Fruit fly (Drosophila melanogaster) whole organism, embryonic: ENCODE measurements around the gene CG9628.

ENCODE experiments used
- Atf3 ChIP-seq: fragments of 200-800 bp; sonication (Bioruptor generic); optimal IDR thresholded peaks from 3 replicates; lab custom pipeline; 2016; ENCODE audit warnings: missing biosample characterization, missing genetic modification characterization
- Atf6 ChIP-seq: fragments of 200-800 bp; sonication (Bioruptor generic); IDR thresholded peaks from 2 replicates; pipeline ENCODE4 v1.3.6; 2022; ENCODE audit warnings: missing biosample characterization, missing genetic modification characterization
- CG10959 ChIP-seq: fragments of 200-800 bp; sonication (Bioruptor generic); IDR thresholded peaks from 2 replicates; pipeline ENCODE4 v1.3.6; 2022; ENCODE audit warnings: missing biosample characterization, missing genetic modification characterization
- CG11504 ChIP-seq: fragments of 200-800 bp; sonication (Bioruptor generic); optimal IDR thresholded peaks from 3 replicates; lab custom pipeline; 2019; ENCODE audit warnings: missing biosample characterization, mild to moderate bottlenecking, missing genetic modification characterization, moderate library complexity
- CG13287 ChIP-seq: fragments of 200-800 bp; sonication (Bioruptor generic); IDR thresholded peaks from 2 replicates; pipeline ENCODE4 v1.3.6; 2022; ENCODE audit warnings: missing biosample characterization, missing genetic modification characterization; ENCODE audit not compliant: partially characterized antibody
- CG13296 ChIP-seq: fragments of 200-800 bp; sonication (Bioruptor generic); optimal IDR thresholded peaks from 3 replicates; lab custom pipeline; 2018; ENCODE audit warnings: missing biosample characterization, mild to moderate bottlenecking, missing genetic modification characterization
- CG13424 ChIP-seq: fragments of 200-800 bp; sonication (Bioruptor generic); optimal IDR thresholded peaks from 2 replicates; lab custom pipeline; 2019; ENCODE audit warnings: missing biosample characterization, mild to moderate bottlenecking, missing genetic modification characterization, moderate library complexity
- CG13624 ChIP-seq: fragments of 200-800 bp; sonication (Bioruptor generic); optimal IDR thresholded peaks from 2 replicates; lab custom pipeline; 2016; ENCODE audit warnings: missing biosample characterization, missing genetic modification characterization
- CG15073 ChIP-seq: fragments of 200-800 bp; sonication (Bioruptor generic); optimal IDR thresholded peaks from 2 replicates; lab custom pipeline; 2016; ENCODE audit warnings: missing biosample characterization, missing genetic modification characterization
- CG1647 ChIP-seq: fragments of 200-800 bp; sonication (Bioruptor generic); optimal IDR thresholded peaks from 3 replicates; lab custom pipeline; 2016; ENCODE audit warnings: missing biosample characterization, missing genetic modification characterization
- CG16815 ChIP-seq: fragments of 200-800 bp; sonication (Bioruptor generic); optimal IDR thresholded peaks from 3 replicates; lab custom pipeline; 2017; ENCODE audit warnings: missing biosample characterization, mild to moderate bottlenecking, missing genetic modification characterization
- CG17829 ChIP-seq: fragments of 200-800 bp; optimal IDR thresholded peaks from 2 replicates; lab custom pipeline; 2019; ENCODE audit warnings: missing biosample characterization, mild to moderate bottlenecking, missing genetic modification characterization, moderate library complexity
- CG2199 ChIP-seq: fragments of 200-800 bp; sonication (Bioruptor generic); IDR thresholded peaks from 3 replicates; pipeline ENCODE4 v1.3.6; 2022; ENCODE audit warnings: missing biosample characterization, missing genetic modification characterization
- CG30431 ChIP-seq: fragments of 200-800 bp; sonication (Bioruptor generic); optimal IDR thresholded peaks from 2 replicates; lab custom pipeline; 2017; ENCODE audit warnings: missing biosample characterization, missing genetic modification characterization
- CG3995 ChIP-seq: fragments of 200-800 bp; sonication (Bioruptor generic); optimal IDR thresholded peaks from 3 replicates; lab custom pipeline; 2016; ENCODE audit warnings: missing biosample characterization, missing genetic modification characterization
- CG4328 ChIP-seq: fragments of 200-800 bp; sonication (Bioruptor generic); optimal IDR thresholded peaks from 3 replicates; lab custom pipeline; 2017; ENCODE audit warnings: missing biosample characterization, missing genetic modification reagents, missing genetic modification characterization
- CG4820 ChIP-seq: fragments of 200-800 bp; sonication (Bioruptor generic); optimal IDR thresholded peaks from 3 replicates; lab custom pipeline; 2016; ENCODE audit warnings: missing biosample characterization, missing genetic modification characterization
- CTCF ChIP-seq: fragments of 200-800 bp; sonication (Bioruptor generic); optimal IDR thresholded peaks from 2 replicates; lab custom pipeline; 2017; ENCODE audit warnings: missing biosample characterization, mild to moderate bottlenecking, missing genetic modification characterization, moderate library complexity
- Dip2 ChIP-seq: fragments of 200-800 bp; sonication (Bioruptor generic); IDR thresholded peaks from 2 replicates; pipeline ENCODE4 v1.3.6; 2022; ENCODE audit warnings: missing biosample characterization, missing genetic modification characterization
- Dref ChIP-seq: fragments of 200-800 bp; sonication (Bioruptor generic); IDR thresholded peaks from 2 replicates; pipeline ENCODE4 v1.3.6; 2022; ENCODE audit warnings: missing biosample characterization, missing genetic modification characterization
- Elba2 ChIP-seq: fragments of 200-800 bp; sonication (Bioruptor generic); optimal IDR thresholded peaks from 3 replicates; lab custom pipeline; 2016; ENCODE audit warnings: missing biosample characterization, missing genetic modification characterization
- Fer3 ChIP-seq: fragments of 200-800 bp; sonication (Bioruptor generic); optimal IDR thresholded peaks from 2 replicates; lab custom pipeline; 2018; ENCODE audit warnings: missing biosample characterization, mild to moderate bottlenecking, missing genetic modification characterization, moderate library complexity
- Hr39 ChIP-seq: fragments of >200 bp; optimal IDR thresholded peaks from 2 replicates; lab custom pipeline; 2017
- Hsf ChIP-seq: fragments of 200-800 bp; sonication (Bioruptor generic); optimal IDR thresholded peaks from 3 replicates; lab custom pipeline; 2016; ENCODE audit warnings: missing biosample characterization, missing genetic modification characterization
- Lpt ChIP-seq: fragments of >200 bp; optimal IDR thresholded peaks from 2 replicates; lab custom pipeline; 2018; ENCODE audit warnings: missing biosample characterization, missing genetic modification characterization
- Poxn ChIP-seq: fragments of 200-800 bp; sonication (Bioruptor generic); IDR thresholded peaks from 2 replicates; pipeline ENCODE4 v1.3.6; 2022; ENCODE audit warnings: missing biosample characterization, missing genetic modification characterization
- Rx ChIP-seq: fragments of 200-800 bp; sonication (Bioruptor generic); IDR thresholded peaks from 2 replicates; pipeline ENCODE4 v1.3.6; 2022; ENCODE audit warnings: missing biosample characterization, missing genetic modification characterization
- Sin3A ChIP-seq: fragments of >200 bp; optimal IDR thresholded peaks from 2 replicates; lab custom pipeline; 2018
- Spps ChIP-seq: fragments of 200-800 bp; sonication (Bioruptor generic); optimal IDR thresholded peaks from 2 replicates; lab custom pipeline; 2018; ENCODE audit warnings: missing biosample characterization, mild to moderate bottlenecking, missing genetic modification characterization
- Stat92E ChIP-seq, 3 experiments: fragments of >200 bp in 2 of 3; fragments of 200-800 bp in 1 of 3; sonication (Bioruptor generic) in 1 of 3; optimal IDR thresholded peaks; 2 replicates each; lab custom pipeline; 2017 to 2019; ENCODE audit warnings: missing biosample characterization in 3 of 3, missing genetic modification characterization in 3 of 3, mild to moderate bottlenecking in 1 of 3, moderate library complexity in 1 of 3
- amos ChIP-seq: fragments of 200-800 bp; sonication (Bioruptor generic); IDR thresholded peaks from 2 replicates; pipeline ENCODE4 v1.3.6; 2022; ENCODE audit warnings: missing biosample characterization, missing genetic modification characterization; ENCODE audit not compliant: partially characterized antibody
- cato ChIP-seq: fragments of 200-800 bp; sonication (Bioruptor generic); optimal IDR thresholded peaks from 2 replicates; lab custom pipeline; 2016; ENCODE audit warnings: missing biosample characterization, missing genetic modification characterization, borderline replicate concordance
- ci ChIP-seq: fragments of 200-800 bp; sonication (Bioruptor generic); IDR thresholded peaks from 3 replicates; pipeline ENCODE4 v1.3.6; 2022; ENCODE audit warnings: missing biosample characterization, missing genetic modification characterization
- esg ChIP-seq: fragments of 200-800 bp; sonication (Bioruptor generic); conservative IDR thresholded peaks from 2 replicates; pipeline ENCODE4 v1.3.6; 2022; ENCODE audit warnings: missing biosample characterization, missing genetic modification characterization
- fd102C ChIP-seq: fragments of 200-800 bp; sonication (Bioruptor generic); optimal IDR thresholded peaks from 2 replicates; lab custom pipeline; 2018; ENCODE audit warnings: missing biosample characterization, mild to moderate bottlenecking, missing genetic modification characterization, moderate library complexity
- gem ChIP-seq: fragments of 200-800 bp; sonication (Bioruptor generic); optimal IDR thresholded peaks from 2 replicates; lab custom pipeline; 2019; ENCODE audit warnings: missing biosample characterization, mild to moderate bottlenecking, missing genetic modification characterization, moderate library complexity
- gro ChIP-seq: fragments of 200-800 bp; sonication (Bioruptor generic); optimal IDR thresholded peaks from 2 replicates; lab custom pipeline; 2016; ENCODE audit warnings: missing biosample characterization, missing genetic modification characterization
- hbn ChIP-seq: fragments of 200-800 bp; sonication (Bioruptor generic); IDR thresholded peaks from 2 replicates; pipeline ENCODE4 v1.3.6; 2022; ENCODE audit warnings: missing biosample characterization, missing genetic modification characterization; ENCODE audit not compliant: partially characterized antibody
- hkb ChIP-seq, 2 experiments: fragments of 200-800 bp in 1 of 2; fragments of >200 bp in 1 of 2; sonication (Bioruptor generic) in 1 of 2; IDR thresholded peaks in 1 of 2; optimal IDR thresholded peaks in 1 of 2; 2 replicates each; pipeline versions ENCODE4 v1.3.6 to Lab custom; 2017 to 2022; ENCODE audit warnings: missing biosample characterization in 1 of 2, missing genetic modification characterization in 1 of 2
- ind ChIP-seq: fragments of 200-800 bp; sonication (Bioruptor generic); optimal IDR thresholded peaks from 3 replicates; lab custom pipeline; 2016; ENCODE audit warnings: missing biosample characterization, missing genetic modification characterization
- insv ChIP-seq, 2 experiments: fragments of 200-800 bp; sonication (Bioruptor generic); optimal IDR thresholded peaks; 3 replicates each; lab custom pipeline; 2016 to 2018; ENCODE audit warnings: missing biosample characterization in 2 of 2, missing genetic modification characterization in 2 of 2
- klu ChIP-seq: fragments of 200-800 bp; sonication (Bioruptor generic); IDR thresholded peaks from 2 replicates; pipeline ENCODE4 v1.3.6; 2022; ENCODE audit warnings: missing biosample characterization, missing genetic modification characterization
- otp ChIP-seq: fragments of 200-800 bp; sonication (Bioruptor generic); IDR thresholded peaks from 3 replicates; pipeline ENCODE4, ENCODE4 v1.3.6; 2022; ENCODE audit warnings: missing biosample characterization, missing genetic modification characterization
- phol ChIP-seq: fragments of 200-800 bp; sonication (Bioruptor generic); optimal IDR thresholded peaks from 3 replicates; lab custom pipeline; 2018; ENCODE audit warnings: missing biosample characterization, mild to moderate bottlenecking, missing genetic modification characterization, moderate library complexity
- pum ChIP-seq: fragments of 200-800 bp; sonication (Bioruptor generic); optimal IDR thresholded peaks from 2 replicates; lab custom pipeline; 2016; ENCODE audit warnings: missing biosample characterization, missing genetic modification characterization
- pzg ChIP-seq: fragments of 200-800 bp; sonication (Bioruptor generic); optimal IDR thresholded peaks from 3 replicates; lab custom pipeline; 2018; ENCODE audit warnings: missing biosample characterization, mild to moderate bottlenecking, missing genetic modification characterization, moderate library complexity
- rib ChIP-seq: fragments of 200-800 bp; sonication (Bioruptor generic); IDR thresholded peaks from 2 replicates; pipeline ENCODE4 v1.3.6; 2022; ENCODE audit warnings: missing biosample characterization, missing genetic modification characterization
- sd ChIP-seq: fragments of 200-800 bp; sonication (Bioruptor generic); optimal IDR thresholded peaks from 3 replicates; lab custom pipeline; 2018; ENCODE audit warnings: missing biosample characterization, mild to moderate bottlenecking, missing genetic modification characterization, moderate library complexity
- slbo ChIP-seq: fragments of 200-800 bp; sonication (Bioruptor generic); IDR thresholded peaks from 2 replicates; pipeline ENCODE4 v1.3.6; 2022; ENCODE audit warnings: missing biosample characterization, missing genetic modification characterization
- sr ChIP-seq: fragments of 200-800 bp; sonication (Bioruptor generic); IDR thresholded peaks from 3 replicates; pipeline ENCODE4 v1.3.6; 2022; ENCODE audit warnings: missing biosample characterization, missing genetic modification characterization
- sug ChIP-seq: fragments of 200-800 bp; optimal IDR thresholded peaks from 2 replicates; lab custom pipeline; 2019; ENCODE audit warnings: missing biosample characterization, mild to moderate bottlenecking, missing genetic modification characterization, moderate library complexity
- trem ChIP-seq: fragments of 200-800 bp; optimal IDR thresholded peaks from 3 replicates; lab custom pipeline; 2019; ENCODE audit warnings: missing biosample characterization, mild to moderate bottlenecking, missing genetic modification characterization, moderate library complexity
- twi ChIP-seq: fragments of 200-800 bp; optimal IDR thresholded peaks from 2 replicates; lab custom pipeline; 2019; ENCODE audit warnings: missing biosample characterization, mild to moderate bottlenecking, missing genetic modification characterization, moderate library complexity

CG9628 gene

DNA sequence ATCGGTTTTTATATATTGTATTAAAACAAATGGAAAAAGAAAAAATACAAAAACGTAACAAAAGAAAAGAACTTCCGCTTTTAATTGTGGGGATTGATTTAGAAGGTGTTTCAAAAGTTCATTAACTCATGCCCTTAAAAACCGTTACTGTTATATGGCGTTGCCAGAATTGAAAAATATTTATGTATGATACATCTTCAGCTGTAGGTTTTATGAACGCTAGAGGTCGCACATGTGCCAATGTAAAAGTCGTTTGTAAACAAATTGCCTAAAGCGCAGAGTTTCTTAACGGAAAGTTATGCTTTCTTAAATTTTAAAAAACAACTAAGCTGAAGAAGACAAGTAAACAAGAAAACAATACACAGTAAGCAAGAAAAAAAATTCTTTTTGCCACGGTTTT, 49.0 kb downstream of the CG9628 start (continued):
- no peak for TF ChIP-seq insv (GFP tag; optimal IDR thresholded peaks at IDR 0.05; lab: Kevin White, UChicago)
- TF ChIP-seq slbo (GFP tag; lab: Robert Waterston, UW): peak; percentile 41; the same call in 1 of the 2 replicates
- no peak for TF ChIP-seq hkb (optimal IDR thresholded peaks at IDR 0.05; lab: Kevin White, UChicago)
- TF ChIP-seq hkb (GFP tag; IDR thresholded peaks at IDR 0.05; lab: Robert Waterston, UW): no peak
- TF ChIP-seq hbn: no peak; the same call in 1 of the 2 replicates
- peak; percentile 39 for TF ChIP-seq trem (tag; lab: Kevin White, UChicago)
- TF ChIP-seq CG1647 (GFP tag; lab: Kevin White, UChicago): no peak
- peak; percentile 19 for TF ChIP-seq pzg (GFP tag; lab: Kevin White, UChicago)
- no peak for TF ChIP-seq Sin3A (lab: Kevin White, UChicago)
- no peak for TF ChIP-seq Poxn
- no peak for TF ChIP-seq rib (GFP tag; lab: Robert Waterston, UW)
- TF ChIP-seq CG13296: no peak
- no peak for TF ChIP-seq CG13624 (GFP tag; lab: Kevin White, UChicago)
- TF ChIP-seq CTCF (GFP tag; lab: Kevin White, UChicago): peak; percentile 98
- TF ChIP-seq CG4328: no peak
- TF ChIP-seq CG15073 (GFP tag; lab: Kevin White, UChicago): peak; percentile 75
- TF ChIP-seq CG10959 (GFP tag; lab: Robert Waterston, UW): no peak
- no peak for TF ChIP-seq cato (GFP tag; lab: Kevin White, UChicago)
- TF ChIP-seq pum (GFP tag; lab: Kevin White, UChicago): no peak
- TF ChIP-seq CG3995 (GFP tag; lab: Kevin White, UChicago): peak; percentile 36
- no peak for TF ChIP-seq klu (GFP tag; lab: Robert Waterston, UW)
- TF ChIP-seq twi (tag; lab: Kevin White, UChicago): no peak
- no peak for TF ChIP-seq Spps (tag; lab: Kevin White, UChicago)
- peak; percentile 21 for TF ChIP-seq CG17829 (tag; lab: Kevin White, UChicago)
- peak; percentile 1 for TF ChIP-seq phol
- TF ChIP-seq CG2199: peak; percentile 90
- no peak for TF ChIP-seq ind (GFP tag; lab: Kevin White, UChicago)
- no peak for TF ChIP-seq CG16815 (GFP tag; lab: Kevin White, UChicago)
- peak; percentile 28; the same call in 1 of the 2 replicates for TF ChIP-seq CG13287 (GFP tag; lab: Robert Waterston, UW)
- TF ChIP-seq sr: no peak
- TF ChIP-seq CG4820 (GFP tag; lab: Kevin White, UChicago): no peak
- no peak for TF ChIP-seq Atf6
- no peak for TF ChIP-seq Atf3 (GFP tag; lab: Kevin White, UChicago)
- peak; percentile 43 for TF ChIP-seq amos (GFP tag; lab: Robert Waterston, UW)
- TF ChIP-seq otp: no peak
- TF ChIP-seq Elba2 (GFP tag; lab: Kevin White, UChicago): no peak
- no peak for TF ChIP-seq Rx (GFP tag; lab: Robert Waterston, UW)
- TF ChIP-seq Hr39 (lab: Kevin White, UChicago): no peak
- TF ChIP-seq Stat92E (GFP tag; optimal IDR thresholded peaks at IDR 0.05; lab: Kevin White, UChicago): no peak
- TF ChIP-seq sug: peak; percentile 20
- peak; percentile 9 for TF ChIP-seq CG13424 (tag; lab: Kevin White, UChicago)
- TF ChIP-seq gro (GFP tag; lab: Kevin White, UChicago): no peak
- no peak for TF ChIP-seq Dref (GFP tag; lab: Robert Waterston, UW)
- no peak for TF ChIP-seq fd102C (GFP tag; lab: Kevin White, UChicago)
- TF ChIP-seq sd: no peak
- no peak for TF ChIP-seq Fer3 (tag; lab: Kevin White, UChicago)
- TF ChIP-seq Hsf (GFP tag; lab: Kevin White, UChicago): peak; percentile 1
- TF ChIP-seq esg (GFP tag; lab: Robert Waterston, UW): no peak
- no peak for TF ChIP-seq Lpt (GFP tag; lab: Kevin White, UChicago)
- TF ChIP-seq Dip2 (GFP tag; lab: Robert Waterston, UW): peak; percentile 95
- TF ChIP-seq gem: peak; percentile 21
- 0 out of 3 replicates have a peak, but pooled peaks have one; percentile 41 for TF ChIP-seq ci
- TF ChIP-seq CG11504: peak; percentile 51
- no peak for TF ChIP-seq CG30431 (GFP tag; lab: Kevin White, UChicago)
